Fruit fly (Drosophila melanogaster): ENCODE measurements around the gene CG6168.

dm6 chr3L:11345536-11345935 lies 24.0 kb upstream of the CG6168 start:
- TF ChIP-seq Hr39 (GFP tag; optimal IDR thresholded peaks at IDR 0.05) (no peak), OdsH (GFP tag; optimal IDR thresholded peaks at IDR 0.05) (no peak), acj6 (GFP tag; optimal IDR thresholded peaks at IDR 0.05) (no peak), CG10669 (GFP tag; optimal IDR thresholded peaks at IDR 0.05) (no peak), CG6854 (GFP tag; optimal IDR thresholded peaks at IDR 0.05) (no peak), CG6276 (GFP tag; optimal IDR thresholded peaks at IDR 0.05) (no peak), CG9139 (GFP tag; optimal IDR thresholded peaks at IDR 0.05) (no peak), Sox15 (GFP tag; optimal IDR thresholded peaks at IDR 0.05) (no peak), CG8632 (GFP tag; optimal IDR thresholded peaks at IDR 0.05) (no peak)
